Fruit fly (Drosophila melanogaster): ENCODE data around the gene Pxt.

Gene Pxt

dm6 chr3R:17711646-17711975, 7.6 kb upstream of the Pxt start:
- TF ChIP-seq CG9437 (GFP tag; optimal IDR thresholded peaks at IDR 0.05) = no peak
- no peak for TF ChIP-seq Elba2 (GFP tag; optimal IDR thresholded peaks at IDR 0.05)
- peak; percentile 18 for TF ChIP-seq tap (tag; optimal IDR thresholded peaks at IDR 0.05)
- TF ChIP-seq sens (GFP tag) = peak; percentile 62
- no peak for TF ChIP-seq CG7963 (GFP tag; IDR thresholded peaks at IDR 0.05; ENCODE audit: partially characterized antibody)
- no peak for TF ChIP-seq CG3281 (GFP tag; optimal IDR thresholded peaks at IDR 0.05)
- no peak for TF ChIP-seq CG2129 (GFP tag; IDR thresholded peaks at IDR 0.05; ENCODE audit: partially characterized antibody)
- no peak for TF ChIP-seq ftz-f1 (GFP tag; optimal IDR thresholded peaks at IDR 0.05)
- no peak for TF ChIP-seq h (optimal IDR thresholded peaks at IDR 0.05)
- no peak for TF ChIP-seq tin (GFP tag; optimal IDR thresholded peaks at IDR 0.05)

dm6 chr3R:17712623-17713521, 6.4 kb upstream of the Pxt start:
- TF ChIP-seq CG2116 (GFP tag; optimal IDR thresholded peaks at IDR 0.05) = no peak
- TF ChIP-seq Fer3 (tag; optimal IDR thresholded peaks at IDR 0.05) = no peak
- TF ChIP-seq Trl (optimal IDR thresholded peaks at IDR 0.05) = peak in 1 of 2 experiments; percentile 8
- TF ChIP-seq Trl (GFP tag; optimal IDR thresholded peaks at IDR 0.05) = no peak
- no peak for TF ChIP-seq B-H2 (GFP tag; optimal IDR thresholded peaks at IDR 0.05)
- no peak for TF ChIP-seq Scr (GFP tag; IDR thresholded peaks at IDR 0.05; ENCODE audit: partially characterized antibody)
- no peak for TF ChIP-seq lilli (GFP tag; optimal IDR thresholded peaks at IDR 0.05)
- no peak for TF ChIP-seq bowl (GFP tag; IDR thresholded peaks at IDR 0.05)
- no peak for TF ChIP-seq mld (GFP tag; IDR thresholded peaks at IDR 0.05; ENCODE audit: partially characterized antibody)
- no peak for TF ChIP-seq CG14050 (GFP tag; IDR thresholded peaks at IDR 0.05)
- no peak for TF ChIP-seq CG31365 (tag; optimal IDR thresholded peaks at IDR 0.05)
- TF ChIP-seq CG17912 (GFP tag; optimal IDR thresholded peaks at IDR 0.05) = no peak
- no peak for TF ChIP-seq sisA (GFP tag; IDR thresholded peaks at IDR 0.05)
- TF ChIP-seq Dp (GFP tag; optimal IDR thresholded peaks at IDR 0.05) = no peak
- TF ChIP-seq dmrt99B (tag; optimal IDR thresholded peaks at IDR 0.05) = no peak
- no peak for TF ChIP-seq CG12744 (GFP tag; optimal IDR thresholded peaks at IDR 0.05)
- TF ChIP-seq YL-1 (GFP tag; optimal IDR thresholded peaks at IDR 0.05) = peak; percentile 9
- no peak for TF ChIP-seq CG1603 (tag; optimal IDR thresholded peaks at IDR 0.05)
- TF ChIP-seq zf30C (GFP tag; optimal IDR thresholded peaks at IDR 0.05) = no peak
- TF ChIP-seq CG1602 (GFP tag; optimal IDR thresholded peaks at IDR 0.05) = no peak
- TF ChIP-seq MTF-1 (GFP tag; optimal IDR thresholded peaks at IDR 0.05; ENCODE audit: borderline replicate concordance) = no peak
- no peak for TF ChIP-seq tin (GFP tag; optimal IDR thresholded peaks at IDR 0.05)
- TF ChIP-seq Bteb2 (GFP tag; optimal IDR thresholded peaks at IDR 0.05) = no peak
- TF ChIP-seq ewg (GFP tag; optimal IDR thresholded peaks at IDR 0.05) = no peak
- no peak for TF ChIP-seq CG3838 (GFP tag; optimal IDR thresholded peaks at IDR 0.05)
- TF ChIP-seq CG5180 (GFP tag; optimal IDR thresholded peaks at IDR 0.05) = peak; percentile 14
- TF ChIP-seq peb (GFP tag; IDR thresholded peaks at IDR 0.05) = no peak
- TF ChIP-seq CG5953 (GFP tag; IDR thresholded peaks at IDR 0.05) = no peak
- no peak for TF ChIP-seq CG18476 (GFP tag; optimal IDR thresholded peaks at IDR 0.05)
- TF ChIP-seq run (tag; optimal IDR thresholded peaks at IDR 0.05) = no peak
- TF ChIP-seq Myb (GFP tag; optimal IDR thresholded peaks at IDR 0.05) = no peak
- no peak for TF ChIP-seq CG9797 (GFP tag; optimal IDR thresholded peaks at IDR 0.05)
- TF ChIP-seq ci (GFP tag; IDR thresholded peaks at IDR 0.05) = no peak
- TF ChIP-seq CG1647 (GFP tag; optimal IDR thresholded peaks at IDR 0.05) = no peak
- TF ChIP-seq CG30020 (tag; optimal IDR thresholded peaks at IDR 0.05) = no peak
- no peak for TF ChIP-seq CG12769 (tag; optimal IDR thresholded peaks at IDR 0.05)
- TF ChIP-seq CG8281 (tag; optimal IDR thresholded peaks at IDR 0.05) = no peak
- peak; percentile 15; the same call in 1 of the 2 replicates for TF ChIP-seq Xrp1 (GFP tag; IDR thresholded peaks at IDR 0.05)
- TF ChIP-seq CG6791 (GFP tag; IDR thresholded peaks at IDR 0.05; ENCODE audit: partially characterized antibody) = no peak
- no peak for TF ChIP-seq salm (tag; optimal IDR thresholded peaks at IDR 0.05)

Measured in whole organism, embryonic.